Fruit fly (Drosophila melanogaster) Kc167 (cell line): ENCODE measurements around the gene Enoph.

Experiments
- insv ChIP-seq: fragments of >200 bp; optimal IDR thresholded peaks from 3 replicates; lab custom pipeline; 2018; ENCODE audit warnings: missing external identifiers
- ttk ChIP-seq: sonication (Bioruptor generic); optimal IDR thresholded peaks from 2 replicates; lab custom pipeline; 2017; ENCODE audit warnings: missing external identifiers

DNA sequence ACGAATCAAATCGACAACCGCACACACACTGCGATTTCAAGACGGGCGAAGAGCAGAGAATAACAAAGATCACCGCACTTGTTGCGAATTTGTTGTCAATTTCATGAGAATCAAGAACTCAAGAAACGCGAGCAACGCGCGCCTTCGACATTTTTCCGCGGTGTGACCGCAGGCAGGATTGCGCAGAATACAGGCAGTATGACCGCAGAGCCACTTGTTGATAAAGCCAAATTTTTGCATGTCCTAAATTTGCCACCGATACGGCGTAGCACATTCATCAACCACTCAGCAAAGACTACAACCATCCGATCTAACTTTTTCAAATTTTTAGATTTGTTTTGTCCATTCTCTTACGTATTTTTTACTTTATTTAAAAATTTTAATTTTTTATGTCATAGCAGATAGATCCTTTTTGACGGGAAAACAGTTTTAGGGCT lies 39.2 kb downstream of the Enoph start, which contains the start of gene cno:
- TF ChIP-seq insv (lab: Kevin White, UChicago) (no peak), ttk (no peak)
